Worm (Caenorhabditis elegans) whole organism, L3 larva: Measurements from ENCODE around the gene dsb-3.

ENCODE experiments used
- aly-2 ChIP-seq: fragments of 150-350 bp; optimal IDR thresholded peaks from 2 replicates; lab custom pipeline; 2014; ENCODE audit warnings: missing biosample characterization, missing genetic modification characterization
- elt-3 ChIP-seq, 3 experiments: fragments of 150-350 bp in 1 of 3; sonication (generic microtip) in 2 of 3; optimal IDR thresholded peaks; 2 replicates in 2 of 3; 4 replicates in 1 of 3; lab custom pipeline; 2014 to 2017; ENCODE audit warnings: missing biosample characterization in 3 of 3, missing genetic modification characterization in 3 of 3
- lin-39 ChIP-seq: fragments of 150-350 bp; optimal IDR thresholded peaks from 2 replicates; lab custom pipeline; 2018; ENCODE audit warnings: missing biosample characterization, missing genetic modification reagents, missing genetic modification characterization
- mdl-1 ChIP-seq: fragments of 150-350 bp; optimal IDR thresholded peaks from 2 replicates; lab custom pipeline; 2014; ENCODE audit warnings: missing biosample characterization, missing genetic modification characterization
- nhr-76 ChIP-seq: fragments of 150-350 bp; sonication (generic microtip); optimal IDR thresholded peaks from 5 replicates; lab custom pipeline; 2014; ENCODE audit warnings: missing biosample characterization, missing genetic modification characterization
- nhr-77 ChIP-seq: fragments of 150-350 bp; optimal IDR thresholded peaks from 2 replicates; lab custom pipeline; 2014; ENCODE audit warnings: missing biosample characterization, missing genetic modification characterization
- skn-1 ChIP-seq: fragments of 150-350 bp; optimal IDR thresholded peaks from 2 replicates; lab custom pipeline; 2014; ENCODE audit warnings: missing biosample characterization, missing genetic modification characterization
- unc-62 ChIP-seq: fragments of 150-350 bp; sonication (generic microtip); optimal IDR thresholded peaks from 4 replicates; lab custom pipeline; 2014; ENCODE audit warnings: missing biosample characterization, missing genetic modification reagents, missing genetic modification characterization
- zag-1 ChIP-seq: fragments of 150-350 bp; optimal IDR thresholded peaks from 2 replicates; lab custom pipeline; 2014; ENCODE audit warnings: missing biosample characterization, missing genetic modification characterization
- ztf-11 ChIP-seq: fragments of 150-350 bp; optimal IDR thresholded peaks from 2 replicates; lab custom pipeline; 2014; ENCODE audit warnings: missing biosample characterization, missing genetic modification characterization

- TF ChIP-seq aly-2 (tag; lab: Kevin White, UChicago): no peak
- no peak for TF ChIP-seq zag-1 (tag; lab: Kevin White, UChicago)
- TF ChIP-seq elt-3 (tag; optimal IDR thresholded peaks at IDR 0.05; lab: Kevin White, UChicago): no peak
- TF ChIP-seq nhr-77 (tag; lab: Kevin White, UChicago): no peak
- no peak for TF ChIP-seq mdl-1 (tag; lab: Kevin White, UChicago)
- TF ChIP-seq nhr-76 (tag; lab: Kevin White, UChicago): no peak
- TF ChIP-seq skn-1 (tag; lab: Kevin White, UChicago): no peak
- TF ChIP-seq ztf-11: no peak
- TF ChIP-seq unc-62 (GFP tag; lab: Kevin White, UChicago): no peak
- TF ChIP-seq lin-39 (tag; lab: Kevin White, UChicago): no peak
Observed at ce11 chrIV:7790151-7790691, 30.8 kb upstream of the dsb-3 start.
